Fruit fly (Drosophila melanogaster) whole organism, wandering third instar larva: ENCODE data around the gene CG3473.

ENCODE experiments used
- CG32264 ChIP-seq: fragments of 200-800 bp; sonication (Bioruptor generic); optimal IDR thresholded peaks from 2 replicates; lab custom pipeline; 2016; ENCODE audit warnings: missing biosample characterization, missing genetic modification characterization
- CG9705 ChIP-seq: fragments of 200-800 bp; sonication (Bioruptor generic); optimal IDR thresholded peaks from 2 replicates; lab custom pipeline; 2018; ENCODE audit warnings: missing biosample characterization, mild to moderate bottlenecking, missing genetic modification characterization
- Dfd ChIP-seq: fragments of >200 bp; optimal IDR thresholded peaks from 2 replicates; lab custom pipeline; 2017; ENCODE audit warnings: missing biosample characterization, missing genetic modification characterization
- Hnf4 ChIP-seq: fragments of 200-800 bp; sonication (Bioruptor generic); optimal IDR thresholded peaks from 2 replicates; lab custom pipeline; 2016; ENCODE audit warnings: missing biosample characterization, mild to moderate bottlenecking, missing genetic modification characterization
- Hr78 ChIP-seq: fragments of >200 bp; optimal IDR thresholded peaks from 2 replicates; lab custom pipeline; 2017; ENCODE audit warnings: missing biosample characterization, missing genetic modification characterization
- Mio ChIP-seq: sonication (Bioruptor generic); optimal IDR thresholded peaks from 2 replicates; lab custom pipeline; 2016; ENCODE audit warnings: missing biosample characterization, missing genetic modification characterization
- Myc ChIP-seq: fragments of >200 bp; optimal IDR thresholded peaks from 2 replicates; lab custom pipeline; 2017
- N ChIP-seq: fragments of >200 bp; optimal IDR thresholded peaks from 2 replicates; lab custom pipeline; 2018; ENCODE audit warnings: missing biosample characterization, missing external identifiers, missing genetic modification characterization
- Rel ChIP-seq, 2 experiments: fragments of 200-800 bp; sonication (Bioruptor generic) in 1 of 2; optimal IDR thresholded peaks; 2 replicates in 1 of 2; 3 replicates in 1 of 2; lab custom pipeline; 2016 to 2019; ENCODE audit warnings: mild to moderate bottlenecking in 2 of 2, missing biosample characterization in 2 of 2, missing genetic modification characterization in 2 of 2, moderate library complexity in 1 of 2
- Vsx2 ChIP-seq: fragments of 200-300, 225-300 bp; sonication (Bioruptor generic); optimal IDR thresholded peaks from 2 replicates; lab custom pipeline; 2018; ENCODE audit warnings: missing biosample characterization, missing genetic modification characterization; ENCODE audit not compliant: partially characterized antibody
- br ChIP-seq: fragments of 200-800 bp; sonication (Bioruptor generic); optimal IDR thresholded peaks from 2 replicates; lab custom pipeline; 2016; ENCODE audit warnings: missing biosample characterization, missing genetic modification characterization
- brk ChIP-seq: fragments of 200-800 bp; sonication (Bioruptor generic); optimal IDR thresholded peaks from 2 replicates; lab custom pipeline; 2016; ENCODE audit warnings: missing biosample characterization, mild to moderate bottlenecking, missing genetic modification characterization
- dl ChIP-seq, 2 experiments: fragments of 175-275, 200-275 bp in 1 of 2; fragments of 200-275 bp in 1 of 2; sonication (Bioruptor generic); optimal IDR thresholded peaks; lab custom pipeline; 2018; ENCODE audit warnings: mild to moderate bottlenecking in 2 of 2, missing biosample characterization in 2 of 2, missing genetic modification characterization in 2 of 2, moderate library complexity in 2 of 2; ENCODE audit not compliant: partially characterized antibody in 2 of 2, insufficient read depth in 1 of 2
- dsf ChIP-seq: sonication (Bioruptor generic); optimal IDR thresholded peaks from 2 replicates; lab custom pipeline; 2016; ENCODE audit warnings: missing biosample characterization, missing genetic modification characterization, borderline replicate concordance
- foxo ChIP-seq, 2 experiments: fragments of 200-800 bp; sonication (Bioruptor generic); optimal IDR thresholded peaks; 2 replicates in 1 of 2; 3 replicates in 1 of 2; lab custom pipeline; 2016 to 2017; ENCODE audit warnings: missing biosample characterization in 2 of 2, missing genetic modification characterization in 2 of 2
- fru ChIP-seq: fragments of 200-800 bp; sonication (Bioruptor generic); optimal IDR thresholded peaks from 3 replicates; lab custom pipeline; 2016; ENCODE audit warnings: missing biosample characterization, mild to moderate bottlenecking, missing genetic modification characterization
- h ChIP-seq: fragments of 200-800 bp; sonication (Bioruptor generic); optimal IDR thresholded peaks from 3 replicates; lab custom pipeline; 2016; ENCODE audit warnings: missing biosample characterization, mild to moderate bottlenecking, missing genetic modification characterization
- jim ChIP-seq: fragments of 175-275, 200-325 bp; sonication (Bioruptor generic); optimal IDR thresholded peaks from 2 replicates; lab custom pipeline; 2016; ENCODE audit warnings: missing biosample characterization, mild to moderate bottlenecking, missing genetic modification characterization
- lola ChIP-seq: fragments of >200 bp; optimal IDR thresholded peaks from 2 replicates; lab custom pipeline; 2017; ENCODE audit warnings: missing biosample characterization, missing genetic modification characterization
- psq ChIP-seq: fragments of 200-800 bp; sonication (Bioruptor generic); optimal IDR thresholded peaks from 3 replicates; lab custom pipeline; 2017; ENCODE audit warnings: missing biosample characterization, mild to moderate bottlenecking, missing genetic modification characterization, moderate library complexity
- rgr ChIP-seq: fragments of 200-800 bp; sonication (Bioruptor generic); optimal IDR thresholded peaks from 3 replicates; lab custom pipeline; 2016; ENCODE audit warnings: missing biosample characterization, mild to moderate bottlenecking, missing genetic modification characterization
- tai ChIP-seq: sonication (Bioruptor generic); optimal IDR thresholded peaks from 2 replicates; lab custom pipeline; 2016; ENCODE audit warnings: missing biosample characterization, missing genetic modification characterization

CG3473 gene

DNA sequence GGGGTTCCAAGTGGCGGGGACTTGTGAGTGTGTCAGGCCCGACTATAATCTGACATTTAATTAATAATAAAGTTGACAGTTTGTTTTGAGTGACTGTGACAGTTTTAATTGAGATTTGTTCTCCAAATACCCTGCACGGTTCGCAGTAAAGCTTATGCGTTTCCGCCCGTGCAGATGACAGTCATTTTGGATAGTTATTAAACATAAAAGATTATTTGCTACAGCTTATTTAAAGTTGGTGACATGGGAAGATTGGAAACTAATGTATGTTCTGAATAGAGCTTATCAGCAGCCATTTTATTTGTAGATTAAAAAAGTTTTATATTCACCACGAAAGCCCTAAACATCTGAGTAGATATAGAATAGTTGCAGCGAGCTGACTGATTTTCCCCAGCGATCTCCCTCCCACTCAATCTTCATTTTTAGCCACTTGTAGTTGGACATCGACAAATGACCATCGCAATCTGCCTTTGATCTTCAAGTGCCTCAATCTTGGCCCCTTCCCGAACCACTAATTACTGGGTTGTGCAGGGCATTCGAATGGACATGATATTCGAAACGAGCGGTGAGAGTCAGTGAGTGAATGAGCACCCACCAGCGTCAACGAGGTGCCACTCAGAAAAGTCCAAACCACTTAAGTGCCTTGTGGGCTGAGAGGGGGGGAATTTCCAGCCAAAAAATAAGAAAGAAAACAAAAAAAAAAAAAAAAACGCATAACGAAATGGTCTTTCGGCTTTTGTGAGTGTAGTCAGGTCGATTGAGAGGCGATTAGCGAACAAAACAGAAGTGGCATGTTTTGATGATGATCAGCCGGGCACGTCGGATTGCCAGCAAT lies 29.9 kb downstream of the CG3473 start:
- TF ChIP-seq h (GFP tag; lab: Kevin White, UChicago), result peak; percentile 25
- peak; percentile 14 for TF ChIP-seq Vsx2
- no peak for TF ChIP-seq foxo (GFP tag; optimal IDR thresholded peaks at IDR 0.05; lab: Kevin White, UChicago)
- peak; percentile 83 for TF ChIP-seq jim (GFP tag; lab: Kevin White, UChicago)

DNA sequence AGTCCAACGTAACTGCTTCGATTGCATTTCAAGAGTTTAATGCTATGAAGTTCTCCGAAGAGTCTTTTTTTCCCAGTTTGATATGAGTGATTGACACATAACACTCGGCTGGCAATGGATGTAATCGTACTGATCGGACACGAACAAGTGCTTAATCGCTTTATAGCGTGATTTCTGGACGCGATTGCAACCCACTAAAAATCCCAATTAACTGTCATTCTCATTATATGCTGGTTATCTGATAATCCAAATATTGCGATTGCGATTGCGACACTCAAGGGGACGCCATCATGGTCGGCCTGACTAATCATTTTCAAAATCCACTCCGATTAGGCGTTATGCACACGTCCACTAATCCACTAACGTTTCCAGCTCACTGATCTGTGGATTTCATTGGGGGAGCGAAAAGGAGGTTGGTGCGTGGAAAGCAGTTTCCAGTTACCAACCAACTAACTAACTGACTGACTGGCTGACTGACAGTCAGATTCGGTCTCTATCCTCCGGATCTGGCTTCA lies 30.6 kb downstream of the CG3473 start:
- TF ChIP-seq Hr78 (GFP tag; lab: Kevin White, UChicago) (no peak), tai (GFP tag; lab: Kevin White, UChicago) (no peak), h (GFP tag; lab: Kevin White, UChicago) (no peak), foxo (GFP tag; optimal IDR thresholded peaks at IDR 0.05; lab: Kevin White, UChicago) (no peak), CG9705 (no peak), lola (no peak), CG32264 (GFP tag; lab: Kevin White, UChicago) (no peak), dsf (GFP tag; lab: Kevin White, UChicago) (no peak), dl (GFP tag; optimal IDR thresholded peaks at IDR 0.05; lab: Kevin White, UChicago; ENCODE audit: insufficient read depth in 1 of 2, partially characterized antibody in 2 of 2) (no peak)

DNA sequence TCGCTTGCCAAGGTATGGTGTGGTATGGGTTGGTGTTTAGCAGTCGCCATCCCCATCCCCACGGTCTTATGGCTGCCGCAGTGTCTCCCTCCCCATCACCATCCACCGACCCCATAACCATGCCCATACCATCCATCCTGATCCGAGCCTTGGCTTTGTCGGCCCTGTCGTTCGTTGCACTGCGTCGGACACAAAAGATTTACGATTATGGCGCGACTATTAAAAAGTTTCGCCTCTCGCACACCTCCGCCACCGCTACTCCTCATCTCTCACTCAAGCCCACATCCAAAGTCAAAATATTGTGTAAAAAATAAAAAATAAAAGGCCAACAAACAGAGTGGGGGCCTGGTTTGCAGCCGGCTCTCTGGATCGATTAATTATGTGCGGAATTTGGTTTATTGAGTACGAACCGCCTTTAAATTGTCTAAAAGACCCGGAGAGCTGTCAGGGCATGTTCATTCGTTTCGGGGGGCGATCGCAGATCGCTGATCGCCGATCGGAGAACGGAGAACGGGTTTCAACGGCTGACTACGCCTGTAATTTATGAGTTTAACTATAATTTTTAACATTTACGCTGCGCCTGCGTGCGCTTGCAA lies 32.2 kb downstream of the CG3473 start:
- TF ChIP-seq Rel (GFP tag; optimal IDR thresholded peaks at IDR 0.05; lab: Kevin White, UChicago) (peak; percentile 10), Rel (tag; optimal IDR thresholded peaks at IDR 0.05; lab: Kevin White, UChicago) (no peak), br (GFP tag; lab: Kevin White, UChicago) (peak; percentile 1), brk (GFP tag; lab: Kevin White, UChicago) (no peak), jim (GFP tag; lab: Kevin White, UChicago) (peak; percentile 39), foxo (GFP tag; optimal IDR thresholded peaks at IDR 0.05; lab: Kevin White, UChicago) (peak in 1 of 2 experiments; percentile 6), Mio (GFP tag; lab: Kevin White, UChicago) (no peak), fru (GFP tag; lab: Kevin White, UChicago) (peak; percentile 54)

DNA sequence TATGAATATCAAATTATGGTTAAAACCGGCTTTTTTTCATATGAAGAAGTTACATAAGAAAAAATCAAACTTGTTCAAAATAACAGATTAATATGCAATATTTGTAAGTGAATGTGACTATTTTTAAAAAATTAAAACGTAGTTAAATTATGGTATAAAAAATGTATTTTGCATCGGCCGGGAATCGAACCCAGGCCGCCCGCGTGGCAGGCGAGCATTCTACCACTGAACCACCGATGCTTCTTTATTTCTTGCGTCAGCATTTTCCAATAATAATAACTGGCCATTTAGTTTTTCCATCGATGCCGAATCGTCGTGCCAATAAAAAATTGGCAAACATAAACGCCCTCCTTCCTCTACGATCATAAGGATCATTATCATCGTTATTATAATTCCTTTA lies 32.8 kb downstream of the CG3473 start:
- no peak for TF ChIP-seq N (GFP tag; lab: Kevin White, UChicago)

DNA sequence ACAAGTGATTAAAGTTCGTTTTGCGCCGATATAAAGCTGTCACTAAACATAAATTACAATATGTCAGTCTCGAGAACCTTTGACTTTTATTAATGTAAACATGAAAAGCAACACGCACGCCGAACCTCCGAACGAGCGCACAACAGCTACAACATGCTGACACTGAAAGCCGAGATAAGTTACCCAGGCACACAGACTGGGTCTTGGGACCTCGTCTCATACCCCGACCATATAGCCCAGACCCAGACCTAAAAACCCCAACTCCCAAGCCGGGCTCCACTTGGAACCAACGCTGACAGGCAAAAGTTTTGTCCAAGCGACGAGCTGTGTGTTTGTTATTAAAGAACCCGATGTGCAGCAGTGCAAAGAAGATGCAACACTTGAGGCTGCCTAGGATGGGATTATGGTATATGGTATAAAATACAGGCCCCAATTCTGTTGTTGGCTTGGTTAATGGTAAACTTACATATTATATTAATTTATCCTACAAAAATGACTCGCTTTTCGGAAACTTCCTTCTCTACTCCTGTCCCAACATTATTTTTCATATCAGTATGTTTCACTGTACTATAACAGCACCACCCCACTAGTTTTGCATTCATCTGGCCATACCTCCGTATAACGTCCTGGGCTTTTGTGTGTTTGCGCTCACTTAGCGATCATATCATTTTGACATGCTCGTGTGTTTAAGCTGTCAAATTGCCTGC lies 34.4 kb downstream of the CG3473 start:
- TF ChIP-seq Dfd (GFP tag; lab: Kevin White, UChicago), result no peak
- no peak for TF ChIP-seq dsf (GFP tag; lab: Kevin White, UChicago)
- no peak for TF ChIP-seq rgr
- TF ChIP-seq Hnf4 (GFP tag; lab: Kevin White, UChicago), result no peak
- no peak for TF ChIP-seq Myc
- TF ChIP-seq Mio (GFP tag; lab: Kevin White, UChicago), result no peak
- TF ChIP-seq dl (GFP tag; optimal IDR thresholded peaks at IDR 0.05; lab: Kevin White, UChicago; ENCODE audit: insufficient read depth in 1 of 2, partially characterized antibody in 2 of 2), result no peak
- no peak for TF ChIP-seq brk (GFP tag; lab: Kevin White, UChicago)
- no peak for TF ChIP-seq foxo (GFP tag; optimal IDR thresholded peaks at IDR 0.05; lab: Kevin White, UChicago)

DNA sequence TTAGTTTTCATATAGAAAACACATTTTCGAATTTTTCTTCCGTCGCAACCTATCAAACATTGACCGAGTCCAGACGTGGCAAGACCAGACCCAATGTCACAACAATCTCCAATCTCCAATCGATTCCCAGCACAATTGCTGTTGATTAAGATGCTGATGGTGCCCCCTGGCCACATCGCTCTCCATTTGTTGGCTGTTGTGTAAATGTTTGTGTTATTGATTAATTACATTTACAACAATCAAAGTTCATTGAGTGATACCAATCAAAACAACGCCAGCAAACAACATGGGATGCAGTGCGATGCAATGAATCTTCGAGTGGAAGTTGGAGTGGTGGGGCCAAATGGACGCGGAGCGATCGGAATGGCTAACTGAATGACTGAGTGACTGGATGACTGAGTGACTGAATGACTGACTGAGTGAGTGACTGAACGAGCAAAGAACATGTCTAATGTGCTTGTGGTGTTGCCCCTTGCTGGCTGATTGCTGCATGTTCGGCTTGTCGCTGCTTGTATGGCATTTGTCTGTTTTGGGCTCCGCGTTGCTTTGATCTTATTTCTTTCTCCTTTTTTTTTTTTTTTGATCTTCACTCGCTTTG lies 36.2 kb downstream of the CG3473 start:
- TF ChIP-seq rgr (no peak), Hnf4 (GFP tag; lab: Kevin White, UChicago) (no peak)

DNA sequence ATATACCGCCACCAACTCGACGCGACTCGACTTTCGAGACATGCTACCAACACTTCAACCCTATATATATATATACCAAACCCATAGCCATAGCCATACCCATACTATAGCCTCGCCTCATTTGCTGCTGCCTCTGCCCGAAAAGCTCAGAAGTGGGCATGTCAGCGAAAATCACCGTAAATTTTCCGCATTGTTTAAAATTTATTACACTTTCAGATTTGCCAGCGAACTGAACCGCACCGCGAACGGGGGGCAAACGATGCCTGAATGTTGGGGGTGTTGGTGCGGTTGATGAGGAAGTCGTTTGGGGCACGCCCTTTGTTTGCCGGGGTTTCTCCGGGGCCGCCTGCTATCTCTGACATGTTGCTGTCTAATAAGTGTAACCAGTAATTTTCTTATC lies 39.3 kb downstream of the CG3473 start, which contains the start of gene CG33648:
TSS of gene CG33648 (plus strand) at position 69 of the 400 bp plus-strand sequence.
- no peak for TF ChIP-seq psq (GFP tag; lab: Kevin White, UChicago)
